Worm (Caenorhabditis elegans): Measurements from ENCODE around the gene ttr-27.
"Not testable (repeated sequence)": the region's sequence is repeated elsewhere in the genome, so short reads cannot be mapped to it uniquely, and the experiment has no call there.

ttr-27 gene

DNA sequence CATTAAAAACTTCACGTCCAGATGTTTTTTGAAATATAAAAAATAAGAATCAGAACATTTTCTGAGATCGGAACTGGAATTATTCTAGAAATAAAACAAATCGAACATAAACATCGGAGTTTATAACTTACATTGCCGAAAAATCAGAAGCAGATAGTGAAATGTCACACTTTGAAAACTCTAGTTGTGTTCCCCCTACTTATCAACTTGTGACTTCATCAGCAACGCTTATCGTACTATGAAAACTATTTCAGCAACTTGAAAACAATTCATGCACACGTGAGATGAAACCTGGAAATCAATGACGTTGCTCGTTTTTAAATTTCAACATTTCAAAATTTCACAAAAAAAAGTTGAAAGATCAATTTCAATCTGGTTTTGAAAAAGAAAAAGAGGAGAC lies 27.2 kb downstream of the ttr-27 start:
- no peak for TF ChIP-seq unc-62 (GFP tag; optimal IDR thresholded peaks at IDR 0.05)

DNA sequence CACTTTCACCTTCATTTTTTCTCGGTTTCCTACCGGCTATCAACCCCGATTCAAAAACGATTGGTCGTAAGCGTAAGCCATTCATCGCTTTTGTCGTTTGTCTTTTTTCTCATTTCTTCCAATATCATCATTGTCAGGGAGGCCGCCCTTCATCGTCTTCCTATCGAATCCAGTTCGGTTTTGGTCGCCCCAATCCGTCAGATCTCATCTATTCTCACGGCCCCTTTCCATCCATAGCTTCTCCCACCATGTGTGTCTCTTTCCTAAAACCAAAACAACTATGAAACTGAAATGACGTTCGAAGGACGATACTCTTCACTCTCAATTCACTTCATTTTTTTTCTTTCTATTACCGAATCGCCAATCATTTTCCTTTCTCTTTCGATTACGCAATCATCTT lies 28.0 kb downstream of the ttr-27 start:
- no peak for TF ChIP-seq unc-62 (GFP tag; optimal IDR thresholded peaks at IDR 0.05)

DNA sequence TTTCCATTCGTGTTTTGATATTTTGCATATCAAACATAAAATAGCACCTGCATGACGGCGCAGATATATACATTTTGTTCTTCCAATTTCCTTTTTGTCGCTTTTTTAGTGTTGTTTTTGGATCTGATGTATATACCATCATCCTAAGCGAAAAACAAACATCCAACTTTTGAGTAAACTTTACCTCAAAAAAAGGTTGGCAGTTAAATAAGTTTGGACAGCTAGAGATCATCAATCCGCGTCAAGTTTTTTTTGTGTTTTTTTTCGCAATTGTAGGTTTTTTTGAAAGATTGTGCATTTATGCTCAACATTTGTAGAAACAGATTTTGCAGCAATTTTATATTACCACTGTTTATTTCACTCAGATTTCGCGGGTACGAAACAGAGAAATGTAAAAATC lies 32.1 kb downstream of the ttr-27 start, which contains the start of gene bus-19:
Gene bus-19, plus strand, starts transcription at position 301 of the 400 bp plus-strand sequence.
- TF ChIP-seq unc-62 (GFP tag; optimal IDR thresholded peaks at IDR 0.05) = no peak

DNA sequence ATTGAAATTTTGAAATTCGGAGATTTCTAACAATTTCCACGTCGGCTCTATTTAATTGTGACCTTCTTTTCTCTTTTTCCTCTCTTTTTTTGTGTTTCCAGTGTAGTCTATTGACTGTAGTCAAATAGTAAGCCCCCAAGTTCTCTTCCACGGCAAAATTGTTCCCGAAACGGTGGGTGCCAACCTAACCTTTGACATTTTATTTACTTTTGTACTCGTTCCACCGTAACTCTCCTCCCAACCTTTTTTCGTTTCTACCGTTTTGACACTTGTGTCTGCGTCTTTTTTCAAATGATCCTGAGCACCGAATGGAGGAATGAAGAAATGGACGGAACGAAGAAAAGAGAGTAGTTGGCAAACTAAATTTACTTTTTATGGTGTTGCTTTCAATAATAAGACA lies 33.2 kb downstream of the ttr-27 start:
- TF ChIP-seq unc-62 (GFP tag; optimal IDR thresholded peaks at IDR 0.05) = no peak

DNA sequence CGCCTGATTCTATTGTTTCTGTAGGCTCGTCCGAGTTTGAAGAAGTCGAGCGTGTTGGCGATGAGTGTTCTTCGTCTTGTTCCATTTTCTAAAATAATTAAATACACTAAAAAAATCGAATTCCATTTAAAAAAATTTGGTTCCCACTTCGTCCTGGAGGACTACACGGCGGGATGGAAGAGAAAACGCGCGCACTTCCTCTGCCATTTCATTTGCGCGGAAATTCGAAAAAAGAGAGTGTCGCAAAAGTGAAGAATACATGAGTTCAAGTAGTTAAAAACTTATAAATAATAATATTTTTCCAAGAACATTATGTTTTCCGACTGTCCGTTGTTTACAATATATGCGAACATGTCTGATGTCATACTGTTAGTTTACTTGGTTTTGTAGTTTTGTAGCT lies 34.0 kb downstream of the ttr-27 start, which contains the start of gene T07F10.3:
Gene T07F10.3, minus strand, starts transcription at position 98 of the 400 bp plus-strand sequence.
- no peak for TF ChIP-seq unc-62 (GFP tag; optimal IDR thresholded peaks at IDR 0.05)

DNA sequence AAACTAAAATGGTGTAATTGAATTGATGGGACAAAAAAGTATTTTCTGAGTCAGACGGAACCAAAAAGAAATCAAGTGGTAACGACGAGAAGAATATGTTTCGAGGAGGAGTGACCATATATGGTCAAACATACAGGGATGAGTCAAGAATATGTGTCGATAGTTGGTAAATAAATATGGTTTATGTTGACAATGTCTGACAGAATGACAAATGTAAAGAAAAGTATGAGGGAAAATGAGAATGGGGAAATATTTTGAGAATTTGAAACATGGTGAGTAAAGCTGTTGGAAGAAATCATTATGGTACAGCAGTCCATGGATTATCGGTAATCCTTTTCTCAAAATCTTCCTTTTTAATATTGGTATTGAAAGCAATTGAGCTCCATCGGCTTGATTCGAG lies 35.9 kb downstream of the ttr-27 start, which contains the start of gene nspg-1:
Gene nspg-1, minus strand, starts transcription at position 101 of the 400 bp plus-strand sequence.
- no peak for TF ChIP-seq unc-62 (GFP tag; optimal IDR thresholded peaks at IDR 0.05)

DNA sequence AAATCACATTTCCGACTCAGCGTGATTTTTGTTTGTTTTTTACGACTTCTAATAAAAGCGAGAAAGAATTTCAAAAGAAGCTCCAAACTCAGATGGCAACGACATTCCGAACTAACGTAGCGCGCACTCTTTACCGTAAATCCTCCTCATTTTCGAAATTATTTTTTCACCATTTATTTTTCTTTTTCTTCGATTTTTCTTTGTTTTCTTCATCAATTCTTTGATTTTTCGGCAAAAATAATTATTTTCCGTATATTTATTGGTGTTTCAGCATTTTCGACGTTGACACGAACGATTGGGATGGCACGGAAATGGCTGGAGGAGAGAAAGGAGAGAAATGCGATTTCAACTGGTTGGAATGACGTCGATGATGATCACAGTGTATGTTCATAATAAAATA lies 38.3 kb downstream of the ttr-27 start, which contains the start of gene T07F10.5:
Gene T07F10.5, plus strand, starts transcription at position 301 of the 400 bp plus-strand sequence.
- TF ChIP-seq unc-62 (GFP tag; optimal IDR thresholded peaks at IDR 0.05) = not testable (repeated sequence)

DNA sequence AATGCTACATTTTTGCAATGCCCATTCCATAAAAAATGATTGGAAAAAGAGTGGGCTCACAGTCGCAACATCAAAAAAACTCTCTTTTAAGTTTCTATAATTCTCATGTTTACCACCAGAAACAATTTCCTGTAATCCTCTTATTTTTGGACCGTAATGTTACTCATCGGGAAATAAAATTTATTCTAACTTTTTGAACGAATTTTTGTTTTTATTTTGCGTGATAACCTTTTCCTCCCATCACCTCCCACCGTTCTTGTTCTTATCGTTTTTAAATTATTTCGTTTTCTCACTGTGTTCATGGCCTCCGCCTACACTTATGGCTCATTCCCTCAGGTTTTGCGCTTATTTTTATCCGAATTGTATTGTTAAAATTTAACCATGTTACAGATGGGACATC lies 44.8 kb downstream of the ttr-27 start, which contains the start of gene anp-1:
Gene anp-1, plus strand, starts transcription at position 301 of the 400 bp plus-strand sequence.
- TF ChIP-seq unc-62 (GFP tag; optimal IDR thresholded peaks at IDR 0.05) = no peak

DNA sequence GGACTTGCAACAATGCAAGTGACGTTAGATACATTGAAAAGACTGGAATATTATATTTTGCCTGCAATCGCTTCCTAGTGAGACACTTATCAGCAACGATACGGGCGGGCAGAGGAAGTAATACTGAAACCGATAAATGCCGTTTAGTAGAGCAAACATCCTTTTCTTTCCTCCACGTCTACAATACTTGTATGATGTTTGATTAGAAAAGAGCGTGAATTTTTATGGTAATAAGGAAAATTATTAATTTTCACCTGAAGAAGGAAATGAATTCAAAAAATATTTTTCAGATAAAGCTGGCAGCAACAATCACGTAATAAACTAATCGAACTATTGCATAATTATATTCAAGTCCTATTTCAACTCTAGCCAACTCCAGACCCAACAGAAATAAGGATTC lies 49.1 kb downstream of the ttr-27 start, which contains the start of gene C44H9.7:
Gene C44H9.7, minus strand, starts transcription at position 101 of the 400 bp plus-strand sequence.
- TF ChIP-seq unc-62 (GFP tag; optimal IDR thresholded peaks at IDR 0.05) = no peak
